Worm (Caenorhabditis elegans): ENCODE results near the gene tofu-6.

The tofu-6 gene

ce11 chrII:5436833-5437232 lies 15.8 kb downstream of the tofu-6 start, which contains the start of gene dct-5:
Gene dct-5, minus strand, starts transcription at chrII:5436933.
- TF ChIP-seq nhr-76 (tag; optimal IDR thresholded peaks at IDR 0.05), result no peak
- TF ChIP-seq lin-14 (GFP tag; optimal IDR thresholded peaks at IDR 0.05), result no peak
- no peak for TF ChIP-seq irx-1 (tag; optimal IDR thresholded peaks at IDR 0.05)
- TF ChIP-seq ceh-90 (tag; optimal IDR thresholded peaks at IDR 0.05), result no peak
- TF ChIP-seq isw-1 (GFP tag; IDR thresholded peaks at IDR 0.05), result no peak
- TF ChIP-seq ama-1 (optimal IDR thresholded peaks at IDR 0.05), result no peak
- TF ChIP-seq sup-37 (GFP tag; optimal IDR thresholded peaks at IDR 0.05), result no peak
- TF ChIP-seq fos-1 (tag; optimal IDR thresholded peaks at IDR 0.05), result no peak
- no peak for TF ChIP-seq nhr-28 (tag; optimal IDR thresholded peaks at IDR 0.05)
- TF ChIP-seq rnt-1 (tag; optimal IDR thresholded peaks at IDR 0.05), result no peak
- no peak for TF ChIP-seq ceh-63 (GFP tag; optimal IDR thresholded peaks at IDR 0.05)
- TF ChIP-seq C04F5.9 (tag; optimal IDR thresholded peaks at IDR 0.05), result no peak
- TF ChIP-seq tbx-2 (tag; optimal IDR thresholded peaks at IDR 0.05), result no peak
- no peak for TF ChIP-seq lin-39 (tag; optimal IDR thresholded peaks at IDR 0.05)
- no peak for TF ChIP-seq efl-3 (GFP tag; optimal IDR thresholded peaks at IDR 0.05)
- no peak for TF ChIP-seq ces-1 (GFP tag; optimal IDR thresholded peaks at IDR 0.05)
- no peak for TF ChIP-seq skn-1 (tag; optimal IDR thresholded peaks at IDR 0.05)

DNA sequence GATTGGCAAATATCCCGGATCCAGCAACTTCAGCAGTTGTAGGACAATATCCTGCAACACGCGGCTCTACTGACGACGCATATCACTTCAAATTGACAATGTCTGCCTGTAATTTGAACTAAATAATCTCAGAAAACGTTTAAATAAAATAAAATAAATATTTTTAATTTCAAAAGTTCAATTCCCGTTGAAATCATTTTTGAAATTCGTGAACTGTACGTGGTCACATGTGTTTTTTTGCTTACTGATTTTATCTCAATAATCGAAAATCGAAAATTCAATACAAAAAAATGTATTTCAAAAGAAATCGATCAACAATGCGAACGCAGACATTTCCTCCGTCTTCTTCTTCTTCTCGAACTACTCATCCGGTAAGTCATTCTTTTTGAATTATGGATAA lies 16.5 kb downstream of the tofu-6 start, which contains the start of gene F07F6.1:
Gene F07F6.1, plus strand, starts transcription at position 301 of the 400 bp plus-strand sequence.
- no peak for TF ChIP-seq fkh-10 (GFP tag; optimal IDR thresholded peaks at IDR 0.05)
- TF ChIP-seq irx-1 (tag; optimal IDR thresholded peaks at IDR 0.05), result no peak
- TF ChIP-seq ceh-90 (tag; optimal IDR thresholded peaks at IDR 0.05), result no peak
- TF ChIP-seq nhr-47 (tag; optimal IDR thresholded peaks at IDR 0.05), result no peak

- no peak for TF ChIP-seq C34B4.2 (tag; optimal IDR thresholded peaks at IDR 0.05)
- TF ChIP-seq nhr-90 (tag; optimal IDR thresholded peaks at IDR 0.05; ENCODE audit: poor library complexity), result no peak
- TF ChIP-seq mef-2 (tag; optimal IDR thresholded peaks at IDR 0.05), result no peak
- no peak for TF ChIP-seq grh-1 (GFP tag; IDR thresholded peaks at IDR 0.05)
These were observed 25.5 kb downstream of the tofu-6 start, which contains the start of gene nmr-1 for ce11 chrII:5446506-5446905. Gene nmr-1, minus strand, starts transcription at chrII:5446606.

DNA sequence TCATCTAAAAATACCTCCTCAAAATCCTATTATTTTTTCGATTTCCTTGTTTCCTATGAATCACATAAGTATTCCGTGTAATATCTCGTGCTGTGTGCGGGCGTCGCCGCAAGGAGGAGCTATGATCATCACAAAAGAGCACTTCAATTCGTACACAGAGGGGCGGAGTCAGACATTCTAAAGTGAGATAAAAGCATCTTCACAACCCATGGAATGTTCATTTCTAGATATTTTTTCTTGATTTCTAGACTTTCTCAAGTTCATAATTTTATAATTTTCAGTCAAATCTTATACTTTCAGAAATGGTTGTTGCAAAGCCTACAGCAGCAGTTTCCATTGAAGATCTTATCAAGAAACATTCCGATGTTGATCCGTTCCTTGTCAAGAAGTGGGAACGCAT lies 26.3 kb downstream of the tofu-6 start, which contains the start of gene cex-1:
Gene cex-1, plus strand, starts transcription at position 301 of the 400 bp plus-strand sequence.
- TF ChIP-seq elt-3 (tag; optimal IDR thresholded peaks at IDR 0.05), result no peak
- no peak for TF ChIP-seq nhr-76 (tag; optimal IDR thresholded peaks at IDR 0.05)
- no peak for TF ChIP-seq lin-15B (tag; optimal IDR thresholded peaks at IDR 0.05)
- TF ChIP-seq nhr-84 (tag; optimal IDR thresholded peaks at IDR 0.05), result no peak
- no peak for TF ChIP-seq nhr-28 (tag; optimal IDR thresholded peaks at IDR 0.05)
- no peak for TF ChIP-seq nhr-47 (tag; optimal IDR thresholded peaks at IDR 0.05)
- no peak for TF ChIP-seq lin-13 (GFP tag; optimal IDR thresholded peaks at IDR 0.05)
- TF ChIP-seq grh-1 (GFP tag; IDR thresholded peaks at IDR 0.05), result no peak
- no peak for TF ChIP-seq dsc-1 (tag; optimal IDR thresholded peaks at IDR 0.05)
- no peak for TF ChIP-seq ztf-11 (tag; optimal IDR thresholded peaks at IDR 0.05)
- TF ChIP-seq nhr-77 (tag; optimal IDR thresholded peaks at IDR 0.05), result no peak
- no peak for TF ChIP-seq mdl-1 (tag; optimal IDR thresholded peaks at IDR 0.05)
- TF ChIP-seq nhr-11 (tag; optimal IDR thresholded peaks at IDR 0.05), result no peak
- no peak for TF ChIP-seq sox-4 (tag; optimal IDR thresholded peaks at IDR 0.05)
- TF ChIP-seq sup-37 (GFP tag; optimal IDR thresholded peaks at IDR 0.05), result no peak
- no peak for TF ChIP-seq mep-1 (tag; optimal IDR thresholded peaks at IDR 0.05)
- no peak for TF ChIP-seq alr-1 (tag; optimal IDR thresholded peaks at IDR 0.05; ENCODE audit: borderline replicate concordance)
- TF ChIP-seq mab-9 (GFP tag; IDR thresholded peaks at IDR 0.05), result no peak

- TF ChIP-seq dsc-1 (tag; optimal IDR thresholded peaks at IDR 0.05), result peak; percentile 32
- TF ChIP-seq nhr-71 (tag; optimal IDR thresholded peaks at IDR 0.05), result no peak
- no peak for TF ChIP-seq ceh-90 (tag; optimal IDR thresholded peaks at IDR 0.05)
- no peak for TF ChIP-seq jun-1 (tag; optimal IDR thresholded peaks at IDR 0.05)
- peak; percentile 72 for TF ChIP-seq rnt-1 (tag; optimal IDR thresholded peaks at IDR 0.05)
- TF ChIP-seq nhr-19 (GFP tag; conservative IDR thresholded peaks at IDR 0.05), result peak; percentile 41
- no peak for TF ChIP-seq sup-37 (GFP tag; optimal IDR thresholded peaks at IDR 0.05)
- TF ChIP-seq efl-1 (optimal IDR thresholded peaks at IDR 0.05), result peak in 1 of 2 experiments; percentile 6
- TF ChIP-seq efl-1 (GFP tag; optimal IDR thresholded peaks at IDR 0.05 in 1 of 2), result no peak
- TF ChIP-seq nhr-47 (tag; optimal IDR thresholded peaks at IDR 0.05), result no peak
- TF ChIP-seq lin-14 (GFP tag; optimal IDR thresholded peaks at IDR 0.05), result peak; percentile 59
- TF ChIP-seq nhr-11 (tag; optimal IDR thresholded peaks at IDR 0.05), result no peak
These were observed 28.2 kb downstream of the tofu-6 start for ce11 chrII:5449219-5449618.

All from whole organism, L1 larva.